Worm (Caenorhabditis elegans): ENCODE measurements around the gene mltn-10.

mltn-10 gene

DNA sequence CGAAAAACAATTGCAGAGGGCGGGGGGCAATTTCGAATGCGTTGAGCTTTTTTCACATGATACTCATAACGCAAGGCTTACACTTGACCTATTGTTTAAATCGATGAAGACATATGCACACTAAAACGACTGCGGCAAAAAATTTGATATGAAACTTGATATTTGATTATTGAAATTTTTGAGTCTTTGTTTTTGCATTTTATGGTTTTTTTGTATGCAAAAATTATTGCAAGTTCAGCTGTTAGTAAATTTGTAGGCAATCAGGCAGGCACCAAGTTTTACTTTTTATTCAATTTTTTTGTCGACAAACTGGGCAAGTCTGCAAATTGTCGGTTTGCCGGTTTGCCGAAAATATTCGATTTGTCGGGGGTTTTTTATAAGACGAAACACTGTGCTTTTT is 16.7 kb upstream of the mltn-10 start, which contains the start of gene arl-3:
TSS of gene arl-3 (plus strand) at position 301 of the 400 bp plus-strand sequence.
- TF ChIP-seq Y53G8AR.9 (GFP tag; conservative IDR thresholded peaks at IDR 0.05) (0 out of 2 replicates have a peak, but pooled peaks have one; percentile 40), tbx-9 (tag; optimal IDR thresholded peaks at IDR 0.05; ENCODE audit: borderline replicate concordance) (no peak)

DNA sequence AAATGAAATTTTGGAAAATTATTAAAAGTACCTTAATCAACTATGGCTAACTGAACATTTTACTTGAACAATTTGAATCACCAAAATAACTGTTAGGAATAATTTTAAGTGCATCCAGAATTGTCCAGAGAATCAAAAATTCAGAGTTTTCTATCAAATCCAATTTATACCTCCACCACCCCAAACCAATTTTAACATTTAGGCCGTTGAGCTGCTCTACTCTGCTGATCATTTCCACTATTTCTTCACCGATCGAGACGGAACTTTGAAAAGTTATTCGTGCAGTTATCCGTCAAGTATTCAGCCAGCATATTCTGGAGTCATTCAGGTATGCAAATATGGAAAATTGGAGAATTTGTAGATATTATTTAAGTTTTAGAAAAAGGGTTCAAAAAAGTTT is 14.3 kb upstream of the mltn-10 start:
- TF ChIP-seq Y53G8AR.9 (GFP tag; conservative IDR thresholded peaks at IDR 0.05) (no peak), lin-35 (GFP tag; optimal IDR thresholded peaks at IDR 0.05) (no peak), ama-1 (optimal IDR thresholded peaks at IDR 0.05) (peak; percentile 40), ama-1 (GFP tag; optimal IDR thresholded peaks at IDR 0.05) (no peak)

DNA sequence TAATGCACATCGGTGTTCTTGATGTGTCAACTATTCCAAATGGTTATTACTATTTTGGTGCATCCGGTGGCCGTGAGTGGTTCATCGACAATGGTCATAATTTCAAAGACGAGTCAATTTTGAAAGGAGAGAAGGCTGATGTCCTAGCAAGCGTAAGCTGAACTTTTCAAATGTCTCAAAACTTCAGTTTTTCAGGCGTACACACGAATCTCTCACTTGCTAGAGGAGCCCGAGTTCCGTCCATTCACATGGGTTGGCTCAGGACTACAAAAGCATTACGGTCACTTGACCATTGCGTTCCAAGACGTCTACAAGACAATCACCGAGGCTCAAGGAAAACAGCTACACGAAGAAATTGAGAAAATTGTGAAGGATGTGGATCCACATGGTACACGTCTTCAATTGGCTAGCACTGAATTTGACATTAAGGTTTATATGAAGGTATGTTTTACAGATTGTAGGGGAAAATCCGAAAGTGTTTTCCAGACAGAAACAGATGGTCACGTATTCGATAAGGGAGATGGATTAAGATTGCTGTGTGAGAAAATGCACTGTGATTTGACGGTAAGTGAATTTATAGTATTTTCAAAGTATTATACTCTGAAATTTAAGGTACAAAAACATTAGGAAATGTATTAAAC is 13.4 kb upstream of the mltn-10 start:
- TF ChIP-seq tlf-1 (GFP tag; optimal IDR thresholded peaks at IDR 0.05) (no peak), F52B5.7 (tag; optimal IDR thresholded peaks at IDR 0.05) (peak; percentile 1)

DNA sequence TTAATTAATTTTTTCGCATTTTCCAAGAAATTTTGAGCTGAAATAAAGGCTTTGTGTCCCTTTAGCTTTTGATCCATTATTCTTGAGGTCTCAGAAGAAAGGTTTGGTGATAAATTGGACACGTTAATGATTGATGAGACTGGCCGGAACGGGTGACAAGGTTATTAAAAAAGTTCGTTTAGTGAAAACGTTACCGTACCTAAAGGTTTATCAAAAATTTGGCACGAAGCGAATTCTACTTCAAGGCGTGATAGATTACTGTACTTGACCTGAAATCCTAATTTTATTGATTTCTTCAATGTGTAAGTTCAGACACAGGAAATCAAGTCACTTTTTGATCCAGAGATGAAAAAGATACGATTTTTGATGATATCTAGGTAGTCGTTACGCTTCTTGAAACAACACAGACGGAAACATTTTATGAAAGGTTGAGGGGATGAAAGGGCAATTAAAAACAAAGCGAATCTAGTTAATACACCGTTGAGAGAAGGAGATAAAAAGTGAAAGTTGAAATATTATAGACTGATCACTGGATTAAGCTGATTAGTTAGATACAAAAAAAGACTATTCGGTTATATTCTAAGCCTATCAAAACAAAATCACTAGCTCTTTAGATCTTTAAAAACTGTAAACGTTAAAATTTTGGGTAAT is 12.2 kb upstream of the mltn-10 start:
- TF ChIP-seq ceh-58 (GFP tag; IDR thresholded peaks at IDR 0.05): no peak
- no peak for TF ChIP-seq somi-1 (GFP tag; optimal IDR thresholded peaks at IDR 0.05)
- TF ChIP-seq ama-1 (optimal IDR thresholded peaks at IDR 0.05): peak; percentile 35
- TF ChIP-seq ama-1 (GFP tag; optimal IDR thresholded peaks at IDR 0.05): no peak
- TF ChIP-seq mxl-1 (tag; optimal IDR thresholded peaks at IDR 0.05): no peak
- no peak for TF ChIP-seq sptf-2 (GFP tag; optimal IDR thresholded peaks at IDR 0.05)

DNA sequence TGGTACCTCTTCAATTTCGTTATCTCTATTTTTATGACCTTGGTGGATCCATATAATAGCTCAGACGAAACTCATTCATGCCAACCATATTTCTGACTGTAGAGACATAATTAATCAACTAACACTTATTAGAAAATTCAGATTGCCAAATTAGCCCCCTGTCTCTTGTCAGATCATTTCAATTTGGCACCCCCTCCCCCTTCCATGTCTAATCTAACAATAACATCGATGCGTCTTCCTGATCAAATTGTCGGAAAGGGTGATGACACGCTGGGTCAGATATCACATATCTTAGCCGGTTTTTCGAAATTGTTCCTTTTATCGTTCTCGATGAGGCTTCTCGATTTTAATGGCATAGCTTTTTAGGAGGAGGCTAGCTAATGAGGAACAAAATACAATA is 11.6 kb upstream of the mltn-10 start:
- TF ChIP-seq F52B5.7 (tag; optimal IDR thresholded peaks at IDR 0.05) (no peak), F10E7.11 (tag; optimal IDR thresholded peaks at IDR 0.05) (no peak), mel-28 (tag; optimal IDR thresholded peaks at IDR 0.05; ENCODE audit: borderline replicate concordance) (no peak), xnd-1 (tag; optimal IDR thresholded peaks at IDR 0.05) (no peak), ztf-18 (tag; optimal IDR thresholded peaks at IDR 0.05) (no peak), dpl-1 (GFP tag; optimal IDR thresholded peaks at IDR 0.05) (no peak), ekl-4 (GFP tag; IDR thresholded peaks at IDR 0.05) (no peak), nhr-27 (tag; optimal IDR thresholded peaks at IDR 0.05) (no peak), egl-18 (GFP tag; IDR thresholded peaks at IDR 0.05) (no peak), bed-1 (GFP tag; IDR thresholded peaks at IDR 0.05) (no peak), dpff-1 (tag; optimal IDR thresholded peaks at IDR 0.05) (no peak)

DNA sequence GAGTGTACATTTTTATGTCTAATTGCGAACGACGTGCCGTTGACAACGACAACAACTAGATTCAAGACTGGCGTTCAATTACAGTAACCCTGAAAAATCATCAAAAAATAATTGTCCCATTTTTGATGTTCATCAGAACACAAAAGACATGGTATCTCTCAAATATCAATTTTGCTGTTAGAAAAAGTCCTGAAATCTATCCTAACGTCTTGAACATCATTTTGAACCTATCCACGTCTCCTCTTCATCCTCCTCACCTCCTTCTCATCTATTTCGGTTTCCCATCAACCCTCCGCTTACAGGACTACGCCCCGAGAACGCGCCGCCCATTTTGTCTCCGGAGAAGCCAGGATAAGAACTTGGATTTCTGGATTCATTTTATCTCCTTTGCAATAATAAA is 7.1 kb upstream of the mltn-10 start, which contains the start of gene mltn-9:
TSS of gene mltn-9 (plus strand) at position 301 of the 400 bp plus-strand sequence.
- TF ChIP-seq mxl-1 (tag; optimal IDR thresholded peaks at IDR 0.05) (no peak), ama-1 (optimal IDR thresholded peaks at IDR 0.05) (no peak), ama-1 (GFP tag; optimal IDR thresholded peaks at IDR 0.05) (no peak), snpc-1.1 (tag; optimal IDR thresholded peaks at IDR 0.05; ENCODE audit: insufficient read depth) (no peak), chd-7 (tag; optimal IDR thresholded peaks at IDR 0.05) (no peak), die-1 (tag; optimal IDR thresholded peaks at IDR 0.05) (no peak), Y53F4B.3 (GFP tag; IDR thresholded peaks at IDR 0.05) (no peak), zim-3 (tag; optimal IDR thresholded peaks at IDR 0.05) (no peak), lir-1 (GFP tag; conservative IDR thresholded peaks at IDR 0.05) (no peak), akir-1 (GFP tag; optimal IDR thresholded peaks at IDR 0.05) (no peak), attf-6 (GFP tag; IDR thresholded peaks at IDR 0.05) (no peak), lin-35 (GFP tag; optimal IDR thresholded peaks at IDR 0.05) (no peak), sdz-38 (tag; optimal IDR thresholded peaks at IDR 0.05) (no peak), B0019.2 (GFP tag; conservative IDR thresholded peaks at IDR 0.05) (no peak), sptf-2 (GFP tag; optimal IDR thresholded peaks at IDR 0.05) (no peak), nhr-179 (tag; optimal IDR thresholded peaks at IDR 0.05) (no peak), efl-1 (GFP tag; optimal IDR thresholded peaks at IDR 0.05) (no peak), sea-2 (GFP tag; IDR thresholded peaks at IDR 0.05) (no peak), lsy-27 (tag; optimal IDR thresholded peaks at IDR 0.05; ENCODE audit: borderline replicate concordance, insufficient read depth) (no peak), lin-54 (GFP tag; optimal IDR thresholded peaks at IDR 0.05) (no peak), ceh-91 (GFP tag; IDR thresholded peaks at IDR 0.05) (no peak)

All from whole organism, young adult.